Worm (Caenorhabditis elegans): Measurements from ENCODE around the gene znf-622.

DNA sequence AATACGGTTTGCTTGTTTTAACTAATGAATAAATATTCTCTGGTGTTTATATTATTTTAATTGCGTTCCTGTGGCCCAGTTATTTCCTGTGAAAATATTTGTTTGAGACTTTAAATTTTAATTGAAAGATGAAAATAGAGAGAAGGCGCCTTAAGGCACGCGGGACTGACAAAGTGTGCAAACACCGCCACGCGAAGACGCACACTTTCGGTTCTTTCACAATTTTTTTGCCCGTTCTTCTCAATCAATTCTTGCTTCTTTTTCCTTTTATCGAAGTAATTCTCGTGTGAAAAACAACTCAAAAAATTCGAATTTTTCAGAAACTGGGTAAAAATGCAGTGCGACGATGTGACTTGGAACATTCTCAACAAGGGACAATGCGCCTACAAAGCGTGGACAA lies 2.3 kb upstream of the znf-622 start, which contains the start of gene C16A3.6:
- TF ChIP-seq C38D4.7 (GFP tag; optimal IDR thresholded peaks at IDR 0.05) (no peak), lin-11 (tag; optimal IDR thresholded peaks at IDR 0.05) (no peak), pha-4 (tag; optimal IDR thresholded peaks at IDR 0.05) (no peak), tbx-7 (tag; optimal IDR thresholded peaks at IDR 0.05) (no peak), eyg-1 (tag; optimal IDR thresholded peaks at IDR 0.05) (no peak)

All from whole organism, late embryonic.